Worm (Caenorhabditis elegans) whole organism, late embryonic: ENCODE results near the gene F44E2.8.

Experiments used
- K09A11.1 ChIP-seq: sonication (generic microtip); optimal IDR thresholded peaks from 2 replicates; lab custom pipeline; 2017; ENCODE audit warnings: antibody characterized with exemption, mild to moderate bottlenecking, missing genetic modification characterization, missing compliant biosample characterization; ENCODE audit not compliant: insufficient read depth
- ceh-14 ChIP-seq: sonication (generic microtip); optimal IDR thresholded peaks from 2 replicates; lab custom pipeline; 2016; ENCODE audit warnings: missing genotype, missing genetic modification characterization, missing compliant biosample characterization
- ceh-22 ChIP-seq: sonication (generic microtip); optimal IDR thresholded peaks from 2 replicates; lab custom pipeline; 2017; ENCODE audit warnings: missing biosample characterization, missing genetic modification characterization
- mec-3 ChIP-seq: sonication (generic microtip); optimal IDR thresholded peaks from 2 replicates; lab custom pipeline; 2016; ENCODE audit warnings: borderline replicate concordance, missing genetic modification characterization, missing compliant biosample characterization
- pha-2 ChIP-seq: sonication (generic microtip); optimal IDR thresholded peaks from 2 replicates; lab custom pipeline; 2017; ENCODE audit warnings: mild to moderate bottlenecking, missing genetic modification characterization, missing compliant biosample characterization
- pha-4 ChIP-seq: fragments of 150-350 bp; optimal IDR thresholded peaks from 2 replicates; lab custom pipeline; 2018; ENCODE audit warnings: missing biosample characterization, missing genetic modification reagents, missing genetic modification characterization

DNA sequence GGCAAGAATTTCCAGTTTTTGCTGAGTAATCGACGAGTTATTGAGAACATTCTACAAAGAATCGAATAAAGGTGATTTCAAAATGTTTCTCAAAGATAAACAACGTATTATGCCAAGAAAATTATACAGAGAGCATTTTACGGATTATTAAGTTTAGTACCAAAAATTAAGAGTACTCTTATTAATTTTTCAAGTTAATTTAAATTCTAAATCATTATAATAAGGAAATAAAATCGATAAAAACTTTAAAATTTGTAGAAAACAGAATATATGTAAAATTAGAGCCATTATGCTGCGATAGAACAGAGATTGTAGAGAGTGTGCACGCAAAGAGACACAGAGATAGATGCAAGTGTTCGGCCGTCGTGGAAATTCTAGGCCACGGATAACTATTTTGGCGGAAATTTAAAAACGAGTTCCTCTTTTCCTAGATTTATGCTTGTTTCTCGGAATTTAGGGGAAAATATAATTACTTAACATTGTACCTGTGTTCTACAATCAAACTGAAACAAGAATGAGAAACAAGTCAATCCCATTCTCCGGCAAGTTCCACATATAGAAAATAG is 888 bp upstream of the F44E2.8 start, which contains the start of gene F44E2.9:
- TF ChIP-seq mec-3 (tag; lab: Kevin White, UChicago) (peak; percentile 70), ceh-22 (no peak), K09A11.1 (no peak), ceh-14 (tag; lab: Kevin White, UChicago) (peak; percentile 1), pha-2 (tag; lab: Kevin White, UChicago) (no peak), pha-4 (no peak)
